Worm (Caenorhabditis elegans) whole organism, L4/young adult: ENCODE data around the gene F26A1.7.

Experiments
- W03F9.2 ChIP-seq: fragments of 150-350 bp; optimal IDR thresholded peaks from 2 replicates; lab custom pipeline; 2014; ENCODE audit warnings: missing biosample characterization, missing genetic modification characterization
- dao-5 ChIP-seq: sonication (generic microtip); optimal IDR thresholded peaks from 2 replicates; lab custom pipeline; 2016; ENCODE audit warnings: missing genotype, missing genetic modification characterization, moderate library complexity, missing compliant biosample characterization
- him-1 ChIP-seq: sonication (generic microtip); optimal IDR thresholded peaks from 2 replicates; lab custom pipeline; 2016; ENCODE audit warnings: missing genotype, missing genetic modification reagents, missing genetic modification characterization, missing compliant biosample characterization

- TF ChIP-seq him-1 (tag; lab: Kevin White, UChicago): no peak
- TF ChIP-seq W03F9.2 (tag; lab: Kevin White, UChicago): no peak
- no peak for TF ChIP-seq dao-5 (tag; lab: Kevin White, UChicago)
Measured at ce11 chrIII:4852025-4852424, 32.3 kb upstream of the F26A1.7 start, which contains the start of gene ced-4.
